Worm (Caenorhabditis elegans): ENCODE results near the gene ZK1248.4.

- TF ChIP-seq aly-1 (tag; optimal IDR thresholded peaks at IDR 0.05) (no peak), ama-1 (optimal IDR thresholded peaks at IDR 0.05) (no peak), ceh-13 (GFP tag; optimal IDR thresholded peaks at IDR 0.05) (no peak), flt-1 (GFP tag; IDR thresholded peaks at IDR 0.05) (no peak), F13C5.2 (tag; optimal IDR thresholded peaks at IDR 0.05) (no peak), hmg-4 (GFP tag; optimal IDR thresholded peaks at IDR 0.05) (no peak), ceh-36 (tag; optimal IDR thresholded peaks at IDR 0.05) (no peak), tbx-37 (GFP tag; conservative IDR thresholded peaks at IDR 0.05) (no peak), B0310.2 (tag; optimal IDR thresholded peaks at IDR 0.05) (no peak), tbx-11 (GFP tag; IDR thresholded peaks at IDR 0.05) (no peak)
Measured at ce11 chrII:5799553-5799952, 18.8 kb upstream of the ZK1248.4 start, which contains the start of gene K05F1.8.

Measured in whole organism, early embryonic.